Worm (Caenorhabditis elegans) whole organism, young adult: ENCODE results near the gene sri-21.

Source experiments
- B0019.2 ChIP-seq: fragments of 200-800 bp; sonication (Bioruptor generic); conservative IDR thresholded peaks from 2 replicates; pipeline ENCODE4 v1.3.6; 2022; ENCODE audit warnings: missing genetic modification reagents, missing genetic modification characterization, missing compliant biosample characterization
- D2030.7 ChIP-seq: fragments of 200-800 bp; sonication (Bioruptor generic); IDR thresholded peaks from 2 replicates; pipeline ENCODE4 v1.3.6; 2022; ENCODE audit warnings: missing genetic modification reagents, missing genetic modification characterization, missing compliant biosample characterization
- F10E7.11 ChIP-seq: sonication (generic microtip); optimal IDR thresholded peaks from 2 replicates; lab custom pipeline; 2017; ENCODE audit warnings: mild to moderate bottlenecking, missing genetic modification characterization, moderate library complexity, missing compliant biosample characterization
- F23B12.7 ChIP-seq: sonication (generic microtip); optimal IDR thresholded peaks from 2 replicates; lab custom pipeline; 2017; ENCODE audit warnings: missing genetic modification characterization, mild to moderate bottlenecking, missing compliant biosample characterization, antibody characterized with exemption, moderate library complexity; ENCODE audit not compliant: insufficient read depth
- F49E8.2 ChIP-seq: sonication (generic microtip); optimal IDR thresholded peaks from 3 replicates; lab custom pipeline; 2017; ENCODE audit warnings: missing genetic modification characterization, mild to moderate bottlenecking, missing compliant biosample characterization, antibody characterized with exemption, moderate library complexity; ENCODE audit not compliant: insufficient read depth
- T26A5.8 ChIP-seq: sonication (generic microtip); optimal IDR thresholded peaks from 2 replicates; lab custom pipeline; 2016; ENCODE audit warnings: missing genetic modification characterization, missing compliant biosample characterization
- bed-2 ChIP-seq: fragments of 200-800 bp; sonication (Bioruptor generic); IDR thresholded peaks from 2 replicates; pipeline ENCODE4 v1.3.6; 2022; ENCODE audit warnings: missing genetic modification reagents, missing genetic modification characterization, missing compliant biosample characterization
- ceh-58 ChIP-seq: fragments of 200-800 bp; sonication (Bioruptor generic); IDR thresholded peaks from 2 replicates; pipeline ENCODE4 v1.3.6; 2022; ENCODE audit warnings: missing genetic modification characterization, missing compliant biosample characterization
- ceh-91 ChIP-seq: fragments of 200-800 bp; sonication (Bioruptor generic); IDR thresholded peaks from 2 replicates; pipeline ENCODE4 v1.3.6; 2022; ENCODE audit warnings: missing genetic modification reagents, missing genetic modification characterization, missing compliant biosample characterization
- dpff-1 ChIP-seq: sonication (generic microtip); optimal IDR thresholded peaks from 2 replicates; lab custom pipeline; 2017; ENCODE audit warnings: mild to moderate bottlenecking, missing genetic modification characterization, missing compliant biosample characterization
- dpl-1 ChIP-seq: fragments of 150-350 bp; optimal IDR thresholded peaks from 2 replicates; lab custom pipeline; 2014; ENCODE audit warnings: missing biosample characterization, missing genetic modification reagents, missing genetic modification characterization
- egrh-3 ChIP-seq: fragments of 200-800 bp; sonication (Bioruptor generic); IDR thresholded peaks from 2 replicates; pipeline ENCODE4 v1.3.6; 2022; ENCODE audit warnings: missing genetic modification reagents, missing genetic modification characterization, missing compliant biosample characterization
- fkh-3 ChIP-seq: sonication (generic microtip); optimal IDR thresholded peaks from 2 replicates; lab custom pipeline; 2016; ENCODE audit warnings: mild to moderate bottlenecking, missing genetic modification characterization, missing compliant biosample characterization
- gei-17 ChIP-seq: fragments of 200-800 bp; sonication (Bioruptor generic); optimal IDR thresholded peaks from 2 replicates; lab custom pipeline; 2018; ENCODE audit warnings: mild to moderate bottlenecking, missing genetic modification characterization, missing compliant biosample characterization
- hmg-1.2 ChIP-seq: fragments of 200-800 bp; sonication (Bioruptor generic); IDR thresholded peaks from 2 replicates; pipeline ENCODE4 v1.3.6; 2022; ENCODE audit warnings: missing genetic modification reagents, missing genetic modification characterization, missing compliant biosample characterization
- hmg-20 ChIP-seq: fragments of 200-800 bp; sonication (Bioruptor generic); IDR thresholded peaks from 2 replicates; pipeline ENCODE4 v1.3.6; 2022; ENCODE audit warnings: missing genetic modification reagents, missing genetic modification characterization, missing compliant biosample characterization
- lag-1 ChIP-seq: fragments of 200-800 bp; sonication (Bioruptor generic); IDR thresholded peaks from 2 replicates; pipeline ENCODE4 v1.3.6; 2022; ENCODE audit warnings: missing genetic modification reagents, missing genetic modification characterization, missing compliant biosample characterization
- let-607 ChIP-seq, 2 experiments: fragments of 200-800 bp in 1 of 2; sonication (Bioruptor generic) in 1 of 2; sonication (generic microtip) in 1 of 2; optimal IDR thresholded peaks; 2 replicates each; lab custom pipeline; 2016 to 2018; ENCODE audit warnings: mild to moderate bottlenecking in 2 of 2, missing compliant biosample characterization in 2 of 2, missing genetic modification characterization in 2 of 2, moderate library complexity in 2 of 2, missing genotype in 1 of 2
- madf-10 ChIP-seq: sonication (generic microtip); optimal IDR thresholded peaks from 2 replicates; lab custom pipeline; 2016; ENCODE audit warnings: mild to moderate bottlenecking, missing genetic modification characterization, missing compliant biosample characterization
- madf-6 ChIP-seq: fragments of 200-800 bp; sonication (Bioruptor generic); IDR thresholded peaks from 2 replicates; pipeline ENCODE4 v1.3.6; 2022; ENCODE audit warnings: missing genetic modification reagents, missing genetic modification characterization, missing compliant biosample characterization
- mcd-1 ChIP-seq: fragments of 200-800 bp; sonication (Bioruptor generic); IDR thresholded peaks from 2 replicates; pipeline ENCODE4 v1.3.6; 2022; ENCODE audit warnings: missing genetic modification reagents, missing genetic modification characterization, missing compliant biosample characterization
- mxl-1 ChIP-seq: sonication (generic microtip); optimal IDR thresholded peaks from 2 replicates; lab custom pipeline; 2016; ENCODE audit warnings: missing genetic modification characterization, missing compliant biosample characterization
- nfya-1 ChIP-seq: sonication (generic microtip); optimal IDR thresholded peaks from 2 replicates; lab custom pipeline; 2017; ENCODE audit warnings: antibody characterized with exemption, missing compliant biosample characterization, missing genetic modification characterization, borderline replicate concordance; ENCODE audit not compliant: insufficient read depth
- nfyb-1 ChIP-seq: fragments of 200-800 bp; sonication (Bioruptor generic); IDR thresholded peaks from 2 replicates; pipeline ENCODE4 v1.3.6; 2022; ENCODE audit warnings: missing genetic modification reagents, missing genetic modification characterization, missing compliant biosample characterization
- nhr-120 ChIP-seq: fragments of 200-800 bp; sonication (Bioruptor generic); IDR thresholded peaks from 2 replicates; pipeline ENCODE4 v1.3.6; 2022; ENCODE audit warnings: missing genetic modification characterization, missing compliant biosample characterization
- nhr-80 ChIP-seq: sonication (generic microtip); optimal IDR thresholded peaks from 2 replicates; lab custom pipeline; 2016; ENCODE audit warnings: missing genetic modification characterization, missing compliant biosample characterization
- repo-1 ChIP-seq: sonication (generic microtip); optimal IDR thresholded peaks from 2 replicates; lab custom pipeline; 2017; ENCODE audit warnings: mild to moderate bottlenecking, missing genetic modification characterization, missing compliant biosample characterization
- sdz-38 ChIP-seq: sonication (generic microtip); optimal IDR thresholded peaks from 2 replicates; lab custom pipeline; 2016; ENCODE audit warnings: missing genotype, missing genetic modification characterization, missing compliant biosample characterization
- snpc-3.4 ChIP-seq: sonication (generic microtip); optimal IDR thresholded peaks from 2 replicates; lab custom pipeline; 2017; ENCODE audit warnings: missing genetic modification characterization, mild to moderate bottlenecking, missing compliant biosample characterization, antibody characterized with exemption, moderate library complexity, missing genotype, missing genetic modification reagents
- somi-1 ChIP-seq: fragments of 200-800 bp; sonication (Bioruptor generic); optimal IDR thresholded peaks from 2 replicates; lab custom pipeline; 2018; ENCODE audit warnings: mild to moderate bottlenecking, missing genetic modification characterization, missing compliant biosample characterization
- tlf-1 ChIP-seq: fragments of 200-800 bp; sonication (Bioruptor generic); optimal IDR thresholded peaks from 2 replicates; lab custom pipeline; 2018; ENCODE audit warnings: mild to moderate bottlenecking, missing genetic modification characterization, missing compliant biosample characterization
- xnd-1 ChIP-seq: sonication (generic microtip); optimal IDR thresholded peaks from 2 replicates; lab custom pipeline; 2016; ENCODE audit warnings: missing genotype, missing genetic modification reagents, missing genetic modification characterization, missing compliant biosample characterization
- zfh-2 ChIP-seq: fragments of 200-800 bp; sonication (Bioruptor generic); conservative IDR thresholded peaks from 2 replicates; pipeline ENCODE4 v1.3.6; 2022; ENCODE audit warnings: missing genetic modification reagents, missing genetic modification characterization, missing compliant biosample characterization
- ztf-26 ChIP-seq: sonication (generic microtip); optimal IDR thresholded peaks from 2 replicates; lab custom pipeline; 2017; ENCODE audit warnings: missing genetic modification characterization, missing compliant biosample characterization
- ztf-3 ChIP-seq: fragments of 200-800 bp; sonication (Bioruptor generic); optimal IDR thresholded peaks from 2 replicates; lab custom pipeline; 2018; ENCODE audit warnings: mild to moderate bottlenecking, missing genetic modification characterization, missing compliant biosample characterization

Gene sri-21

DNA sequence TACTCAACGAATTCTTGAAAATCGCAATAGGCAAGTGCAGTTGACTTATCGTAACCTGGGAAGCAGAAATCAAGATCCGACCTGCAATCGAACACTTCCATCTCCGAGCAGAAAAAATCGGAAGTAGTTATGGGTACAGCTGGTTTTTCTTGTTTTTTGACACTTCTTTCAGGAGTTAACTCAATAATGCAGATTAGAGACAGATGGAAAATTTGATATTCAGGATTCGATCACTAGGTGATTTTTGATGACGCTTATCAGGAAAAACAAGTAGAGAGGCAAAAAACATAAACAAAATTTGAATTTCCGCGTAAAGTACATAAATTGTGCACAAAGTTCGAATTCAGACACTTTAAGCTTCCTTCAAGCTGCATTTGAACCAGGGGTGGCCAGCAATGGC lies 855 bp upstream of the sri-21 start, which contains the start of gene srw-130:
srw-130 (minus strand) TSS at position 101 of the 400 bp plus-strand sequence.
- TF ChIP-seq ceh-91 (GFP tag; lab: Robert Waterston, UW), result no peak
- TF ChIP-seq T26A5.8, result no peak
- no peak for TF ChIP-seq hmg-20
- TF ChIP-seq nhr-120 (GFP tag; lab: Robert Waterston, UW), result no peak
- TF ChIP-seq, all 124 proteins: peak for 0

ce11 chrV:3551765-3552164 lies 2.1 kb downstream of the sri-21 start, which contains the start of gene grl-28:
Gene grl-28 (minus strand): TSS chrV:3551865.
- no peak for TF ChIP-seq snpc-3.4 (tag; lab: Kevin White, UChicago)
- TF ChIP-seq F23B12.7 (tag; lab: Kevin White, UChicago), result no peak
- no peak for TF ChIP-seq mcd-1 (GFP tag; lab: Robert Waterston, UW)
- no peak for TF ChIP-seq hmg-1.2 (GFP tag; lab: Robert Waterston, UW)
- TF ChIP-seq lag-1 (GFP tag; lab: Robert Waterston, UW), result no peak
- no peak for TF ChIP-seq tlf-1 (GFP tag; lab: Kevin White, UChicago)
- TF ChIP-seq bed-2 (GFP tag; lab: Robert Waterston, UW), result no peak
- no peak for TF ChIP-seq nfya-1

ce11 chrV:3552740-3553469 lies 3.3 kb downstream of the sri-21 start, which contains the start of gene T24A6.20:
Gene T24A6.20 (plus strand): TSS chrV:3553134.
- TF ChIP-seq nhr-80 (tag; lab: Kevin White, UChicago), result peak; percentile 56
- TF ChIP-seq nfyb-1 (GFP tag; lab: Robert Waterston, UW), result no peak

ce11 chrV:3554869-3555268 lies 5.2 kb downstream of the sri-21 start, which contains the start of gene grl-29:
Gene grl-29 (minus strand): TSS chrV:3555236.
- TF ChIP-seq ztf-3 (no peak), xnd-1 (tag; lab: Kevin White, UChicago) (no peak), fkh-3 (no peak), mxl-1 (no peak), ceh-58 (no peak), egrh-3 (GFP tag; lab: Robert Waterston, UW) (peak; percentile 74; the same call in 1 of the 2 replicates), repo-1 (tag; lab: Kevin White, UChicago) (no peak), zfh-2 (GFP tag; lab: Robert Waterston, UW) (peak; percentile 85), madf-6 (GFP tag; lab: Robert Waterston, UW) (no peak)

DNA sequence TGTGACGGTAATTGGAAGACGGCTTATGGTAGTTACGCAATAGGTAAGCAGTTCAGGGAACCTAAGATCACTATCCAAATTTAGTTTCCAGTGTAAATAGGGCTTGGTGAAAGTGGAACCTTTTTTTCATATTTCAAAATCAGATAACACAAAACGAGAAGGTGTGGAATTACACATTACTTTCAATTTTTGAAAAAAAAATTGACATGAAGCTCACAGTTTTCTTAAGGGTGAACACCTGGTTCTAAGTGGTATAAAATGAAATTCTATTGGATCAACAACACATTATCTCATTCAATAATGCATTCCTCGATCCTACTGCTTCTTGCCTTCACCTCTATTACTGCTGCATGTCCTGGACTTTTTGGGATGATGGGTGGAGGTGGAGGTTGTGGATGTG lies 6.3 kb downstream of the sri-21 start, which contains the start of gene grl-30:
grl-30 (plus strand) TSS at position 301 of the 400 bp plus-strand sequence.
- TF ChIP-seq F10E7.11 (tag; lab: Kevin White, UChicago), result no peak
- no peak for TF ChIP-seq sdz-38 (tag; lab: Kevin White, UChicago)
- no peak for TF ChIP-seq somi-1
- TF ChIP-seq gei-17, result no peak
- TF ChIP-seq B0019.2 (GFP tag; lab: Robert Waterston, UW), result no peak
- no peak for TF ChIP-seq dpl-1 (GFP tag; lab: Kevin White, UChicago)
- no peak for TF ChIP-seq madf-10 (tag; lab: Kevin White, UChicago)
- TF ChIP-seq fkh-3, result no peak
- TF ChIP-seq dpff-1 (tag; lab: Kevin White, UChicago), result no peak
- no peak for TF ChIP-seq D2030.7 (GFP tag; lab: Robert Waterston, UW)
- no peak for TF ChIP-seq tlf-1 (GFP tag; lab: Kevin White, UChicago)
- TF ChIP-seq ztf-26 (tag; lab: Kevin White, UChicago), result no peak
- no peak for TF ChIP-seq F49E8.2 (tag; lab: Kevin White, UChicago)
- TF ChIP-seq let-607 (tag; optimal IDR thresholded peaks at IDR 0.05; lab: Kevin White, UChicago), result no peak
